Worm (Caenorhabditis elegans) whole organism, early embryonic: ENCODE data around the gene M117.4.

Source experiments
- B0310.2 ChIP-seq: sonication (generic microtip); optimal IDR thresholded peaks from 2 replicates; lab custom pipeline; 2016; ENCODE audit warnings: mild to moderate bottlenecking, missing genetic modification characterization, missing compliant biosample characterization
- F13C5.2 ChIP-seq: sonication (generic microtip); optimal IDR thresholded peaks from 2 replicates; lab custom pipeline; 2017; ENCODE audit warnings: mild to moderate bottlenecking, missing genetic modification characterization, inconsistent platforms, missing compliant biosample characterization
- aly-1 ChIP-seq: sonication (generic microtip); optimal IDR thresholded peaks from 2 replicates; lab custom pipeline; 2016; ENCODE audit warnings: missing genetic modification characterization, missing compliant biosample characterization
- ama-1 ChIP-seq: fragments of 150-350 bp; optimal IDR thresholded peaks from 2 replicates; lab custom pipeline; 2014
- ceh-13 ChIP-seq: fragments of 200-800 bp; sonication (Bioruptor generic); optimal IDR thresholded peaks from 2 replicates; lab custom pipeline; 2018; ENCODE audit warnings: mild to moderate bottlenecking, missing genetic modification characterization, missing compliant biosample characterization
- ceh-36 ChIP-seq: sonication (generic microtip); optimal IDR thresholded peaks from 2 replicates; lab custom pipeline; 2016; ENCODE audit warnings: missing genetic modification characterization, inconsistent platforms, missing compliant biosample characterization
- ets-7 ChIP-seq: sonication (generic microtip); optimal IDR thresholded peaks from 2 replicates; lab custom pipeline; 2016; ENCODE audit warnings: missing genotype, missing genetic modification characterization, missing compliant biosample characterization
- flt-1 ChIP-seq: fragments of 200-800 bp; sonication (Bioruptor generic); IDR thresholded peaks from 2 replicates; pipeline ENCODE4 v1.3.6; 2022; ENCODE audit warnings: missing genetic modification characterization, missing compliant biosample characterization
- hmbx-1 ChIP-seq: sonication (generic microtip); optimal IDR thresholded peaks from 2 replicates; lab custom pipeline; 2016; ENCODE audit warnings: mild to moderate bottlenecking, missing genetic modification characterization, missing compliant biosample characterization
- hmg-4 ChIP-seq: fragments of 200-800 bp; sonication (Bioruptor generic); optimal IDR thresholded peaks from 2 replicates; lab custom pipeline; 2018; ENCODE audit warnings: mild to moderate bottlenecking, missing genetic modification characterization, missing compliant biosample characterization
- hnd-1 ChIP-seq: sonication (generic microtip); optimal IDR thresholded peaks from 2 replicates; lab custom pipeline; 2016; ENCODE audit warnings: missing genetic modification characterization, missing compliant biosample characterization
- pes-1 ChIP-seq: fragments of 200-800 bp; sonication (Bioruptor generic); IDR thresholded peaks from 2 replicates; pipeline ENCODE4 v1.3.6; 2022; ENCODE audit warnings: missing genetic modification reagents, missing genetic modification characterization, missing compliant biosample characterization
- scrt-1 ChIP-seq: fragments of 200-800 bp; sonication (Bioruptor generic); IDR thresholded peaks from 2 replicates; pipeline ENCODE4 v1.3.6; 2022; ENCODE audit warnings: missing genetic modification characterization, missing compliant biosample characterization
- sea-1 ChIP-seq: fragments of 200-800 bp; sonication (Bioruptor generic); conservative IDR thresholded peaks from 2 replicates; pipeline ENCODE4 v1.3.6; 2022; ENCODE audit warnings: missing genetic modification characterization, missing compliant biosample characterization
- tbx-11 ChIP-seq: fragments of 200-800 bp; sonication (Bioruptor generic); IDR thresholded peaks from 2 replicates; pipeline ENCODE4 v1.3.6; 2022; ENCODE audit warnings: missing genetic modification characterization, missing compliant biosample characterization
- tbx-37 ChIP-seq: fragments of 200-800 bp; sonication (Bioruptor generic); conservative IDR thresholded peaks from 2 replicates; pipeline ENCODE4 v1.3.6; 2022; ENCODE audit warnings: missing genetic modification reagents, missing genetic modification characterization, missing compliant biosample characterization
- tra-4 ChIP-seq: sonication (generic microtip); optimal IDR thresholded peaks from 2 replicates; lab custom pipeline; 2017; ENCODE audit warnings: missing genetic modification characterization, missing compliant biosample characterization

M117.4 gene

ce11 chrIV:11833456-11833855, at the start of gene M117.4:
TSS of gene M117.4 (minus strand) at chrIV:11833556.
- no peak for TF ChIP-seq tra-4
- TF ChIP-seq ceh-36, result no peak
- no peak for TF ChIP-seq B0310.2 (tag; lab: Kevin White, UChicago)
- no peak for TF ChIP-seq ama-1 (lab: Kevin White, UChicago)
- no peak for TF ChIP-seq ets-7 (tag; lab: Kevin White, UChicago)
- no peak for TF ChIP-seq sea-1
- TF ChIP-seq aly-1 (tag; lab: Kevin White, UChicago), result no peak
- TF ChIP-seq pes-1, result no peak
- TF ChIP-seq ceh-13 (GFP tag; lab: Kevin White, UChicago), result no peak
- TF ChIP-seq F13C5.2, result no peak
- TF ChIP-seq hmg-4 (GFP tag; lab: Kevin White, UChicago), result no peak
- no peak for TF ChIP-seq scrt-1
- no peak for TF ChIP-seq hnd-1
- TF ChIP-seq tbx-37 (GFP tag; lab: Robert Waterston, UW), result no peak

- TF ChIP-seq tra-4 (no peak), hnd-1 (no peak)
These were observed 49.2 kb upstream of the M117.4 start for ce11 chrIV:11882534-11882933.

- TF ChIP-seq aly-1 (tag; lab: Kevin White, UChicago) (no peak), F13C5.2 (no peak), hnd-1 (no peak), ama-1 (lab: Kevin White, UChicago) (no peak), tra-4 (no peak), sea-1 (no peak), scrt-1 (no peak), tbx-11 (GFP tag; lab: Robert Waterston, UW) (no peak), ceh-36 (no peak), hmbx-1 (no peak), flt-1 (GFP tag; lab: Robert Waterston, UW) (no peak), hmg-4 (GFP tag; lab: Kevin White, UChicago) (no peak), ceh-13 (GFP tag; lab: Kevin White, UChicago) (no peak), pes-1 (no peak), ets-7 (tag; lab: Kevin White, UChicago) (no peak)
These were observed 44.9 kb upstream of the M117.4 start, which contains the start of gene cutl-27 for ce11 chrIV:11878249-11878648. TSS of gene cutl-27 (plus strand) at chrIV:11878549.

ce11 chrIV:11877674-11878073, 44.3 kb upstream of the M117.4 start, which contains the start of gene pph-2:
TSS of gene pph-2 (minus strand) at chrIV:11877774.
- no peak for TF ChIP-seq aly-1 (tag; lab: Kevin White, UChicago)
- TF ChIP-seq scrt-1, result no peak
- TF ChIP-seq ets-7 (tag; lab: Kevin White, UChicago), result no peak
- TF ChIP-seq ceh-13 (GFP tag; lab: Kevin White, UChicago), result no peak
- no peak for TF ChIP-seq B0310.2 (tag; lab: Kevin White, UChicago)
- no peak for TF ChIP-seq F13C5.2

- TF ChIP-seq F13C5.2, result no peak
- TF ChIP-seq hmg-4 (GFP tag; lab: Kevin White, UChicago), result peak; percentile 42
These were observed 38.5 kb upstream of the M117.4 start for ce11 chrIV:11871898-11872297.

- TF ChIP-seq aly-1 (tag; lab: Kevin White, UChicago), result peak; percentile 32
- 0 out of 2 replicates have a peak, but pooled peaks have one; percentile 41 for TF ChIP-seq scrt-1
- no peak for TF ChIP-seq ets-7 (tag; lab: Kevin White, UChicago)
- no peak for TF ChIP-seq tbx-11 (GFP tag; lab: Robert Waterston, UW)
These were observed 37.7 kb upstream of the M117.4 start for ce11 chrIV:11871083-11871482.

- TF ChIP-seq tbx-37 (GFP tag; lab: Robert Waterston, UW), result no peak
- TF ChIP-seq ets-7 (tag; lab: Kevin White, UChicago), result no peak
- no peak for TF ChIP-seq tra-4
- no peak for TF ChIP-seq B0310.2 (tag; lab: Kevin White, UChicago)
- no peak for TF ChIP-seq tbx-11 (GFP tag; lab: Robert Waterston, UW)
- TF ChIP-seq scrt-1, result no peak
- TF ChIP-seq ama-1 (lab: Kevin White, UChicago), result no peak
These were observed 35.1 kb upstream of the M117.4 start for ce11 chrIV:11868452-11868851.

ce11 chrIV:11867652-11868232, 34.4 kb upstream of the M117.4 start:
- TF ChIP-seq aly-1 (tag; lab: Kevin White, UChicago) (no peak), hnd-1 (no peak), flt-1 (GFP tag; lab: Robert Waterston, UW) (no peak), scrt-1 (no peak), tra-4 (no peak)

ce11 chrIV:11864226-11864625, 30.9 kb upstream of the M117.4 start, which contains the start of gene trpa-1:
TSS of gene trpa-1 (plus strand) at chrIV:11864526.
- no peak for TF ChIP-seq F13C5.2
- TF ChIP-seq ceh-13 (GFP tag; lab: Kevin White, UChicago), result no peak
- TF ChIP-seq ama-1 (lab: Kevin White, UChicago), result no peak
- no peak for TF ChIP-seq tra-4
- TF ChIP-seq hmbx-1, result no peak
- no peak for TF ChIP-seq sea-1
- TF ChIP-seq aly-1 (tag; lab: Kevin White, UChicago), result no peak
- TF ChIP-seq scrt-1, result no peak
- TF ChIP-seq B0310.2 (tag; lab: Kevin White, UChicago), result no peak
- TF ChIP-seq tbx-11 (GFP tag; lab: Robert Waterston, UW), result no peak
- TF ChIP-seq hnd-1, result no peak
